Worm (Caenorhabditis elegans): ENCODE data around the gene tos-1.

- TF ChIP-seq R02D3.7 (tag; optimal IDR thresholded peaks at IDR 0.05): no peak
- no peak for TF ChIP-seq aly-2 (tag; optimal IDR thresholded peaks at IDR 0.05)
- no peak for TF ChIP-seq nhr-237 (tag; optimal IDR thresholded peaks at IDR 0.05)
- TF ChIP-seq ztf-1 (GFP tag; conservative IDR thresholded peaks at IDR 0.05): no peak
- no peak for TF ChIP-seq dmd-4 (tag; optimal IDR thresholded peaks at IDR 0.05)
- no peak for TF ChIP-seq elt-3 (tag; optimal IDR thresholded peaks at IDR 0.05)
- TF ChIP-seq snpc-4 (tag; optimal IDR thresholded peaks at IDR 0.05): no peak
- no peak for TF ChIP-seq nhr-77 (tag; optimal IDR thresholded peaks at IDR 0.05)
Measured at ce11 chrV:9381846-9382363, 37.9 kb upstream of the tos-1 start, which contains the start of gene E02C12.12.

Measured in whole organism, L2 larva.